Fruit fly (Drosophila melanogaster) whole organism, embryonic: ENCODE results near the gene CG7582.

Experiments used
- Atf3 ChIP-seq: fragments of 200-800 bp; sonication (Bioruptor generic); optimal IDR thresholded peaks from 3 replicates; lab custom pipeline; 2016; ENCODE audit warnings: missing biosample characterization, missing genetic modification characterization
- Max ChIP-seq: fragments of 200-800 bp; sonication (Bioruptor generic); optimal IDR thresholded peaks from 2 replicates; lab custom pipeline; 2016; ENCODE audit warnings: missing biosample characterization, mild to moderate bottlenecking, missing genetic modification characterization
- Sin3A ChIP-seq: fragments of >200 bp; optimal IDR thresholded peaks from 2 replicates; lab custom pipeline; 2018
- Sox102F ChIP-seq: fragments of 200-800 bp; sonication (Bioruptor generic); optimal IDR thresholded peaks from 2 replicates; lab custom pipeline; 2018; ENCODE audit warnings: missing biosample characterization, mild to moderate bottlenecking, missing genetic modification characterization, moderate library complexity
- cas ChIP-seq: fragments of 200-800 bp; sonication (Bioruptor generic); IDR thresholded peaks from 2 replicates; pipeline ENCODE4 v1.3.6; 2022; ENCODE audit warnings: missing biosample characterization, missing genetic modification characterization
- gcm2 ChIP-seq: fragments of 200-800 bp; sonication (Bioruptor generic); optimal IDR thresholded peaks from 2 replicates; lab custom pipeline; 2016; ENCODE audit warnings: missing biosample characterization, missing genetic modification characterization
- nau ChIP-seq: fragments of 200-800 bp; sonication (Bioruptor generic); optimal IDR thresholded peaks from 3 replicates; lab custom pipeline; 2017; ENCODE audit warnings: missing biosample characterization, mild to moderate bottlenecking, missing genetic modification characterization, missing genetic modification reagents
- slp2 ChIP-seq: fragments of 200-800 bp; sonication (Bioruptor generic); optimal IDR thresholded peaks from 2 replicates; lab custom pipeline; 2016; ENCODE audit warnings: missing biosample characterization, missing genetic modification characterization

- TF ChIP-seq nau, result no peak
- TF ChIP-seq Atf3 (GFP tag; lab: Kevin White, UChicago), result no peak
- no peak for TF ChIP-seq Sin3A
- TF ChIP-seq slp2 (GFP tag; lab: Kevin White, UChicago), result no peak
- TF ChIP-seq gcm2 (GFP tag; lab: Kevin White, UChicago), result no peak
- TF ChIP-seq Sox102F (GFP tag; lab: Kevin White, UChicago), result peak; percentile 37
- no peak for TF ChIP-seq cas (GFP tag; lab: Robert Waterston, UW)
- TF ChIP-seq Max, result no peak
Observed at dm6 chr3R:29651488-29651887, 30.6 kb downstream of the CG7582 start.
